Fruit fly (Drosophila melanogaster) whole organism, embryonic: ENCODE data around the gene CG15152.
A peak's percentile ranks its signal among the peaks of the same experiment; 100 is the strongest.

Experiments used
- Adf1 ChIP-seq: fragments of 200-800 bp; sonication (Bioruptor generic); IDR thresholded peaks from 2 replicates; pipeline ENCODE4 v1.3.6; 2022; ENCODE audit warnings: missing biosample characterization, missing genetic modification characterization
- Awh ChIP-seq: fragments of 200-800 bp; sonication (Bioruptor generic); IDR thresholded peaks from 2 replicates; pipeline ENCODE4, ENCODE4 v1.3.6; 2022; ENCODE audit warnings: missing biosample characterization, missing genetic modification characterization
- CG10147 ChIP-seq: fragments of 200-800 bp; sonication (Bioruptor generic); optimal IDR thresholded peaks from 2 replicates; lab custom pipeline; 2019; ENCODE audit warnings: missing biosample characterization, mild to moderate bottlenecking, missing genetic modification characterization, moderate library complexity
- CG12071 ChIP-seq: fragments of 200-800 bp; sonication (Bioruptor generic); optimal IDR thresholded peaks from 3 replicates; lab custom pipeline; 2018; ENCODE audit warnings: missing biosample characterization, mild to moderate bottlenecking, missing genetic modification characterization
- CG12155 ChIP-seq: fragments of 200-800 bp; sonication (Bioruptor generic); optimal IDR thresholded peaks from 3 replicates; lab custom pipeline; 2016; ENCODE audit warnings: missing biosample characterization, missing genetic modification characterization
- CG12219 ChIP-seq: fragments of 200-800 bp; sonication (Bioruptor generic); optimal IDR thresholded peaks from 3 replicates; lab custom pipeline; 2018; ENCODE audit warnings: missing biosample characterization, mild to moderate bottlenecking, missing genetic modification characterization
- CG13296 ChIP-seq: fragments of 200-800 bp; sonication (Bioruptor generic); optimal IDR thresholded peaks from 3 replicates; lab custom pipeline; 2018; ENCODE audit warnings: missing biosample characterization, mild to moderate bottlenecking, missing genetic modification characterization
- CG16813 ChIP-seq: fragments of 200-800 bp; sonication (Bioruptor generic); IDR thresholded peaks from 3 replicates; pipeline ENCODE4 v1.3.6; 2022; ENCODE audit warnings: missing biosample characterization, missing genetic modification characterization; ENCODE audit not compliant: partially characterized antibody
- CG17361 ChIP-seq: fragments of 200-800 bp; sonication (Bioruptor generic); IDR thresholded peaks from 3 replicates; pipeline ENCODE4 v1.3.6; 2022; ENCODE audit warnings: missing biosample characterization, missing genetic modification characterization
- CG1832 ChIP-seq: fragments of 200-800 bp; sonication (Bioruptor generic); optimal IDR thresholded peaks from 2 replicates; lab custom pipeline; 2017; ENCODE audit warnings: missing biosample characterization, mild to moderate bottlenecking, missing genetic modification characterization, inconsistent platforms
- CG30431 ChIP-seq: fragments of 200-800 bp; sonication (Bioruptor generic); optimal IDR thresholded peaks from 2 replicates; lab custom pipeline; 2017; ENCODE audit warnings: missing biosample characterization, missing genetic modification characterization
- CG42726 ChIP-seq: fragments of 200-800 bp; sonication (Bioruptor generic); IDR thresholded peaks from 2 replicates; pipeline ENCODE4 v1.3.6; 2022; ENCODE audit warnings: missing biosample characterization, missing genetic modification characterization; ENCODE audit not compliant: partially characterized antibody
- CG4360 ChIP-seq: fragments of 200-800 bp; sonication (Bioruptor generic); IDR thresholded peaks from 2 replicates; pipeline ENCODE4 v1.3.6; 2022; ENCODE audit warnings: missing biosample characterization, missing genetic modification characterization
- CG6689 ChIP-seq: fragments of 200-800 bp; sonication (Bioruptor generic); IDR thresholded peaks from 2 replicates; pipeline ENCODE4 v1.3.6; 2022; ENCODE audit warnings: missing biosample characterization, missing genetic modification characterization
- Chrac-16 ChIP-seq: fragments of 200-800 bp; sonication (Bioruptor generic); optimal IDR thresholded peaks from 3 replicates; lab custom pipeline; 2016; ENCODE audit warnings: missing biosample characterization, missing genetic modification characterization
- Dref ChIP-seq: fragments of 200-800 bp; sonication (Bioruptor generic); IDR thresholded peaks from 2 replicates; pipeline ENCODE4 v1.3.6; 2022; ENCODE audit warnings: missing biosample characterization, missing genetic modification characterization
- Ets97D ChIP-seq: fragments of 200-800 bp; sonication (Bioruptor generic); optimal IDR thresholded peaks from 3 replicates; lab custom pipeline; 2016; ENCODE audit warnings: missing biosample characterization, missing genetic modification characterization
- Fer3 ChIP-seq: fragments of 200-800 bp; sonication (Bioruptor generic); optimal IDR thresholded peaks from 2 replicates; lab custom pipeline; 2018; ENCODE audit warnings: missing biosample characterization, mild to moderate bottlenecking, missing genetic modification characterization, moderate library complexity
- H2.0 ChIP-seq: fragments of 200-800 bp; sonication (Bioruptor generic); IDR thresholded peaks from 2 replicates; pipeline ENCODE4 v1.3.6; 2022; ENCODE audit warnings: missing biosample characterization, missing genetic modification characterization
- HLH3B ChIP-seq: fragments of 200-800 bp; sonication (Bioruptor generic); IDR thresholded peaks from 2 replicates; pipeline ENCODE4 v1.3.6; 2022; ENCODE audit warnings: missing biosample characterization, missing genetic modification characterization
- Hmr ChIP-seq: fragments of 200-800 bp; sonication (Bioruptor generic); optimal IDR thresholded peaks from 3 replicates; lab custom pipeline; 2017; ENCODE audit warnings: mild to moderate bottlenecking, missing biosample characterization, missing genetic modification reagents, missing genetic modification characterization
- NfI ChIP-seq: fragments of 200-800 bp; sonication (Bioruptor generic); optimal IDR thresholded peaks from 3 replicates; lab custom pipeline; 2018; ENCODE audit warnings: missing biosample characterization, mild to moderate bottlenecking, missing genetic modification characterization, moderate library complexity
- Ssrp ChIP-seq: fragments of 200-800 bp; sonication (Bioruptor generic); optimal IDR thresholded peaks from 2 replicates; lab custom pipeline; 2018; ENCODE audit warnings: missing biosample characterization, mild to moderate bottlenecking, missing genetic modification characterization, moderate library complexity
- Vsx1 ChIP-seq: fragments of 200-800 bp; sonication (Bioruptor generic); optimal IDR thresholded peaks from 2 replicates; lab custom pipeline; 2017; ENCODE audit warnings: missing biosample characterization, mild to moderate bottlenecking, missing genetic modification characterization, missing genetic modification reagents
- abd-A ChIP-seq: fragments of 200-800 bp; sonication (Bioruptor generic); optimal IDR thresholded peaks from 3 replicates; lab custom pipeline; 2019; ENCODE audit warnings: missing biosample characterization, mild to moderate bottlenecking, missing genetic modification characterization, moderate library complexity
- bigmax ChIP-seq: fragments of 200-800 bp; sonication (Bioruptor generic); optimal IDR thresholded peaks from 2 replicates; lab custom pipeline; 2018; ENCODE audit warnings: missing biosample characterization, mild to moderate bottlenecking, missing genetic modification characterization
- bowl ChIP-seq: fragments of 200-800 bp; sonication (Bioruptor generic); IDR thresholded peaks from 2 replicates; pipeline ENCODE4 v1.3.6; 2022; ENCODE audit warnings: missing biosample characterization, missing genetic modification characterization
- cas ChIP-seq: fragments of 200-800 bp; sonication (Bioruptor generic); IDR thresholded peaks from 2 replicates; pipeline ENCODE4 v1.3.6; 2022; ENCODE audit warnings: missing biosample characterization, missing genetic modification characterization
- chinmo ChIP-seq: fragments of 200-800 bp; sonication (Bioruptor generic); IDR thresholded peaks from 4 replicates; pipeline ENCODE4 v1.3.6; 2022; ENCODE audit warnings: missing biosample characterization, missing genetic modification characterization; ENCODE audit not compliant: partially characterized antibody
- crp ChIP-seq, 2 experiments: fragments of 200-800 bp; sonication (Bioruptor generic); optimal IDR thresholded peaks; 2 replicates in 1 of 2; 3 replicates in 1 of 2; lab custom pipeline; 2017; ENCODE audit warnings: missing biosample characterization in 2 of 2, missing genetic modification characterization in 2 of 2, mild to moderate bottlenecking in 1 of 2, moderate library complexity in 1 of 2
- cwo ChIP-seq: fragments of 200-800 bp; sonication (Bioruptor generic); optimal IDR thresholded peaks from 3 replicates; lab custom pipeline; 2017; ENCODE audit warnings: missing biosample characterization, missing genetic modification characterization, mild to moderate bottlenecking, moderate library complexity, missing genetic modification reagents
- dati ChIP-seq: fragments of 200-800 bp; sonication (Bioruptor generic); IDR thresholded peaks from 2 replicates; pipeline ENCODE4 v1.3.6; 2022; ENCODE audit warnings: missing biosample characterization, missing genetic modification characterization
- gt ChIP-seq: fragments of 200-800 bp; sonication (Bioruptor generic); IDR thresholded peaks from 2 replicates; pipeline ENCODE4 v1.3.6; 2022; ENCODE audit warnings: missing biosample characterization, missing genetic modification characterization
- hb ChIP-seq: fragments of 200-800 bp; sonication (Bioruptor generic); IDR thresholded peaks from 3 replicates; pipeline ENCODE4 v1.3.6; 2022; ENCODE audit warnings: missing biosample characterization, missing genetic modification characterization; ENCODE audit not compliant: partially characterized antibody
- mld ChIP-seq: fragments of 200-800 bp; sonication (Bioruptor generic); IDR thresholded peaks from 3 replicates; pipeline ENCODE4 v1.3.6; 2022; ENCODE audit warnings: missing biosample characterization, missing genetic modification characterization; ENCODE audit not compliant: partially characterized antibody
- nmo ChIP-seq: fragments of 200-800 bp; sonication (Bioruptor generic); optimal IDR thresholded peaks from 2 replicates; lab custom pipeline; 2018; ENCODE audit warnings: missing biosample characterization, mild to moderate bottlenecking, missing genetic modification characterization, moderate library complexity
- pb ChIP-seq: fragments of 200-800 bp; sonication (Bioruptor generic); optimal IDR thresholded peaks from 3 replicates; lab custom pipeline; 2016; ENCODE audit warnings: missing biosample characterization, missing genetic modification characterization
- psq ChIP-seq: fragments of 200-800 bp; sonication (Bioruptor generic); optimal IDR thresholded peaks from 2 replicates; lab custom pipeline; 2017; ENCODE audit warnings: missing biosample characterization, missing genetic modification characterization
- sc ChIP-seq, 3 experiments: fragments of >200 bp in 2 of 3; fragments of 200-800 bp in 1 of 3; sonication (Bioruptor generic) in 1 of 3; optimal IDR thresholded peaks; 2 replicates in 2 of 3; 3 replicates in 1 of 3; lab custom pipeline; 2017; ENCODE audit warnings: mild to moderate bottlenecking in 1 of 3, missing biosample characterization in 1 of 3, missing genetic modification characterization in 1 of 3, missing genetic modification reagents in 1 of 3
- sens-2 ChIP-seq: fragments of 200-800 bp; sonication (Bioruptor generic); IDR thresholded peaks from 2 replicates; pipeline ENCODE4 v1.3.6; 2022; ENCODE audit warnings: missing biosample characterization, missing genetic modification characterization
- sna ChIP-seq: fragments of 200-800 bp; sonication (Bioruptor generic); IDR thresholded peaks from 2 replicates; pipeline ENCODE4 v1.3.6; 2022; ENCODE audit warnings: missing biosample characterization, missing genetic modification characterization; ENCODE audit not compliant: partially characterized antibody
- so ChIP-seq: fragments of 200-800 bp; sonication (Bioruptor generic); IDR thresholded peaks from 3 replicates; pipeline ENCODE4 v1.3.6; 2022; ENCODE audit warnings: missing biosample characterization, missing genetic modification characterization
- tap ChIP-seq: fragments of 200-800 bp; optimal IDR thresholded peaks from 3 replicates; lab custom pipeline; 2019; ENCODE audit warnings: missing biosample characterization, mild to moderate bottlenecking, missing genetic modification characterization, moderate library complexity
- tll ChIP-seq, 2 experiments: fragments of 200-800 bp in 1 of 2; fragments of >200 bp in 1 of 2; sonication (Bioruptor generic) in 1 of 2; optimal IDR thresholded peaks; 2 replicates each; lab custom pipeline; 2017 to 2019; ENCODE audit warnings: missing biosample characterization in 2 of 2, missing genetic modification characterization in 2 of 2, mild to moderate bottlenecking in 1 of 2, moderate library complexity in 1 of 2
- tna ChIP-seq: fragments of 200-800 bp; sonication (Bioruptor generic); IDR thresholded peaks from 2 replicates; pipeline ENCODE4 v1.3.6; 2022; ENCODE audit warnings: missing biosample characterization, missing genetic modification characterization; ENCODE audit not compliant: partially characterized antibody
- trem ChIP-seq: fragments of 200-800 bp; optimal IDR thresholded peaks from 3 replicates; lab custom pipeline; 2019; ENCODE audit warnings: missing biosample characterization, mild to moderate bottlenecking, missing genetic modification characterization, moderate library complexity
- trh ChIP-seq: fragments of 200-800 bp; sonication (Bioruptor generic); optimal IDR thresholded peaks from 2 replicates; lab custom pipeline; 2016; ENCODE audit warnings: missing biosample characterization, missing genetic modification characterization
- vvl ChIP-seq: fragments of 200-800 bp; sonication (Bioruptor generic); IDR thresholded peaks from 2 replicates; pipeline ENCODE4 v1.3.6; 2022; ENCODE audit warnings: missing biosample characterization, missing genetic modification characterization

Gene CG15152

dm6 chr2L:18150393-18151133 lies 36.2 kb downstream of the CG15152 start:
- TF ChIP-seq CG13296 (GFP tag; lab: Kevin White, UChicago), result no peak
- peak; percentile 58; the same call in 2 of the 3 replicates for TF ChIP-seq CG17361 (GFP tag; lab: Robert Waterston, UW)
- no peak for TF ChIP-seq CG10147 (GFP tag; lab: Kevin White, UChicago)
- no peak for TF ChIP-seq Dref
- no peak for TF ChIP-seq tap (tag; lab: Kevin White, UChicago)
- TF ChIP-seq CG12071, result no peak
- no peak for TF ChIP-seq cwo (GFP tag; lab: Kevin White, UChicago)
- no peak for TF ChIP-seq trh (GFP tag; lab: Kevin White, UChicago)
- peak; percentile 83; the same call in 2 of the 4 replicates for TF ChIP-seq chinmo
- TF ChIP-seq dati (GFP tag; lab: Robert Waterston, UW), result no peak
- TF ChIP-seq tna (GFP tag; lab: Robert Waterston, UW), result no peak
- TF ChIP-seq Fer3 (tag; lab: Kevin White, UChicago), result peak; percentile 47
- no peak for TF ChIP-seq Awh (GFP tag; lab: Robert Waterston, UW)
- TF ChIP-seq bigmax, result no peak
- no peak for TF ChIP-seq crp (GFP tag; optimal IDR thresholded peaks at IDR 0.05; lab: Kevin White, UChicago)
- no peak for TF ChIP-seq abd-A
- peak; percentile 45; the same call in 1 of the 2 replicates for TF ChIP-seq Adf1 (GFP tag; lab: Robert Waterston, UW)
- TF ChIP-seq gt (GFP tag; lab: Robert Waterston, UW), result no peak
- TF ChIP-seq sc (optimal IDR thresholded peaks at IDR 0.05; lab: Kevin White, UChicago), result no peak
- no peak for TF ChIP-seq sc (GFP tag; optimal IDR thresholded peaks at IDR 0.05; lab: Kevin White, UChicago)
- TF ChIP-seq mld (GFP tag; lab: Robert Waterston, UW), result no peak
- TF ChIP-seq CG12219 (GFP tag; lab: Kevin White, UChicago), result no peak
- no peak for TF ChIP-seq trem
- no peak for TF ChIP-seq CG1832 (GFP tag; lab: Kevin White, UChicago)
- no peak for TF ChIP-seq bowl (GFP tag; lab: Robert Waterston, UW)
- no peak for TF ChIP-seq Ets97D
- no peak for TF ChIP-seq psq (GFP tag; lab: Kevin White, UChicago)
- TF ChIP-seq HLH3B (GFP tag; lab: Robert Waterston, UW), result peak; percentile 57
- peak; percentile 58 for TF ChIP-seq NfI (GFP tag; lab: Kevin White, UChicago)
- no peak for TF ChIP-seq cas (GFP tag; lab: Robert Waterston, UW)
- peak in 1 of 2 experiments; percentile 41 for TF ChIP-seq tll (GFP tag; optimal IDR thresholded peaks at IDR 0.05; lab: Kevin White, UChicago)
- TF ChIP-seq CG12155 (GFP tag; lab: Kevin White, UChicago), result no peak
- TF ChIP-seq CG42726, result no peak
- TF ChIP-seq hb (GFP tag; lab: Robert Waterston, UW), result no peak
- no peak for TF ChIP-seq CG16813 (GFP tag; lab: Robert Waterston, UW)
- TF ChIP-seq so (GFP tag; lab: Robert Waterston, UW), result no peak
- TF ChIP-seq vvl (GFP tag; lab: Robert Waterston, UW), result peak; percentile 74
- TF ChIP-seq CG6689 (GFP tag; lab: Robert Waterston, UW), result peak; percentile 55
- peak; percentile 11 for TF ChIP-seq Chrac-16
- no peak for TF ChIP-seq Ssrp (tag; lab: Kevin White, UChicago)
- no peak for TF ChIP-seq nmo (GFP tag; lab: Kevin White, UChicago)
- no peak for TF ChIP-seq sna (GFP tag; lab: Robert Waterston, UW)
- peak; percentile 65; the same call in 1 of the 2 replicates for TF ChIP-seq H2.0 (GFP tag; lab: Robert Waterston, UW)
- TF ChIP-seq CG4360 (GFP tag; lab: Robert Waterston, UW), result peak; percentile 97
- no peak for TF ChIP-seq sens-2 (GFP tag; lab: Robert Waterston, UW)
- TF ChIP-seq CG30431 (GFP tag; lab: Kevin White, UChicago), result no peak
- TF ChIP-seq Vsx1 (GFP tag; lab: Kevin White, UChicago), result no peak
- TF ChIP-seq Hmr (GFP tag; lab: Kevin White, UChicago), result no peak
- TF ChIP-seq pb, result no peak
